Worm (Caenorhabditis elegans): ENCODE data around the gene srd-15.

- TF ChIP-seq snpc-4 (GFP tag; optimal IDR thresholded peaks at IDR 0.05): no peak
- TF ChIP-seq snpc-4 (tag; optimal IDR thresholded peaks at IDR 0.05): no peak
- TF ChIP-seq D2030.7 (GFP tag; IDR thresholded peaks at IDR 0.05): no peak
- no peak for TF ChIP-seq ama-1 (optimal IDR thresholded peaks at IDR 0.05)
- no peak for TF ChIP-seq ama-1 (GFP tag; optimal IDR thresholded peaks at IDR 0.05)
- TF ChIP-seq rec-8 (tag; optimal IDR thresholded peaks at IDR 0.05): no peak
These were observed 16.1 kb upstream of the srd-15 start, which contains the start of gene srsx-18 for ce11 chrV:5922236-5922635.

Data from whole organism, young adult.